Worm (Caenorhabditis elegans) whole organism, early embryonic: ENCODE measurements around the gene Y54G2A.72.

Experiments
- B0310.2 ChIP-seq: sonication (generic microtip); optimal IDR thresholded peaks from 2 replicates; lab custom pipeline; 2016; ENCODE audit warnings: mild to moderate bottlenecking, missing genetic modification characterization, missing compliant biosample characterization
- F13C5.2 ChIP-seq: sonication (generic microtip); optimal IDR thresholded peaks from 2 replicates; lab custom pipeline; 2017; ENCODE audit warnings: mild to moderate bottlenecking, missing genetic modification characterization, inconsistent platforms, missing compliant biosample characterization
- aly-1 ChIP-seq: sonication (generic microtip); optimal IDR thresholded peaks from 2 replicates; lab custom pipeline; 2016; ENCODE audit warnings: missing genetic modification characterization, missing compliant biosample characterization
- ama-1 ChIP-seq: fragments of 150-350 bp; optimal IDR thresholded peaks from 2 replicates; lab custom pipeline; 2014
- ceh-13 ChIP-seq: fragments of 200-800 bp; sonication (Bioruptor generic); optimal IDR thresholded peaks from 2 replicates; lab custom pipeline; 2018; ENCODE audit warnings: mild to moderate bottlenecking, missing genetic modification characterization, missing compliant biosample characterization
- ceh-36 ChIP-seq: sonication (generic microtip); optimal IDR thresholded peaks from 2 replicates; lab custom pipeline; 2016; ENCODE audit warnings: missing genetic modification characterization, inconsistent platforms, missing compliant biosample characterization
- ets-7 ChIP-seq: sonication (generic microtip); optimal IDR thresholded peaks from 2 replicates; lab custom pipeline; 2016; ENCODE audit warnings: missing genotype, missing genetic modification characterization, missing compliant biosample characterization
- flt-1 ChIP-seq: fragments of 200-800 bp; sonication (Bioruptor generic); IDR thresholded peaks from 2 replicates; pipeline ENCODE4 v1.3.6; 2022; ENCODE audit warnings: missing genetic modification characterization, missing compliant biosample characterization
- hmbx-1 ChIP-seq: sonication (generic microtip); optimal IDR thresholded peaks from 2 replicates; lab custom pipeline; 2016; ENCODE audit warnings: mild to moderate bottlenecking, missing genetic modification characterization, missing compliant biosample characterization
- hmg-4 ChIP-seq: fragments of 200-800 bp; sonication (Bioruptor generic); optimal IDR thresholded peaks from 2 replicates; lab custom pipeline; 2018; ENCODE audit warnings: mild to moderate bottlenecking, missing genetic modification characterization, missing compliant biosample characterization
- hnd-1 ChIP-seq: sonication (generic microtip); optimal IDR thresholded peaks from 2 replicates; lab custom pipeline; 2016; ENCODE audit warnings: missing genetic modification characterization, missing compliant biosample characterization
- pes-1 ChIP-seq: fragments of 200-800 bp; sonication (Bioruptor generic); IDR thresholded peaks from 2 replicates; pipeline ENCODE4 v1.3.6; 2022; ENCODE audit warnings: missing genetic modification reagents, missing genetic modification characterization, missing compliant biosample characterization
- scrt-1 ChIP-seq: fragments of 200-800 bp; sonication (Bioruptor generic); IDR thresholded peaks from 2 replicates; pipeline ENCODE4 v1.3.6; 2022; ENCODE audit warnings: missing genetic modification characterization, missing compliant biosample characterization
- sea-1 ChIP-seq: fragments of 200-800 bp; sonication (Bioruptor generic); conservative IDR thresholded peaks from 2 replicates; pipeline ENCODE4 v1.3.6; 2022; ENCODE audit warnings: missing genetic modification characterization, missing compliant biosample characterization
- tbx-11 ChIP-seq: fragments of 200-800 bp; sonication (Bioruptor generic); IDR thresholded peaks from 2 replicates; pipeline ENCODE4 v1.3.6; 2022; ENCODE audit warnings: missing genetic modification characterization, missing compliant biosample characterization
- tbx-37 ChIP-seq: fragments of 200-800 bp; sonication (Bioruptor generic); conservative IDR thresholded peaks from 2 replicates; pipeline ENCODE4 v1.3.6; 2022; ENCODE audit warnings: missing genetic modification reagents, missing genetic modification characterization, missing compliant biosample characterization
- tra-4 ChIP-seq: sonication (generic microtip); optimal IDR thresholded peaks from 2 replicates; lab custom pipeline; 2017; ENCODE audit warnings: missing genetic modification characterization, missing compliant biosample characterization

Gene Y54G2A.72

DNA sequence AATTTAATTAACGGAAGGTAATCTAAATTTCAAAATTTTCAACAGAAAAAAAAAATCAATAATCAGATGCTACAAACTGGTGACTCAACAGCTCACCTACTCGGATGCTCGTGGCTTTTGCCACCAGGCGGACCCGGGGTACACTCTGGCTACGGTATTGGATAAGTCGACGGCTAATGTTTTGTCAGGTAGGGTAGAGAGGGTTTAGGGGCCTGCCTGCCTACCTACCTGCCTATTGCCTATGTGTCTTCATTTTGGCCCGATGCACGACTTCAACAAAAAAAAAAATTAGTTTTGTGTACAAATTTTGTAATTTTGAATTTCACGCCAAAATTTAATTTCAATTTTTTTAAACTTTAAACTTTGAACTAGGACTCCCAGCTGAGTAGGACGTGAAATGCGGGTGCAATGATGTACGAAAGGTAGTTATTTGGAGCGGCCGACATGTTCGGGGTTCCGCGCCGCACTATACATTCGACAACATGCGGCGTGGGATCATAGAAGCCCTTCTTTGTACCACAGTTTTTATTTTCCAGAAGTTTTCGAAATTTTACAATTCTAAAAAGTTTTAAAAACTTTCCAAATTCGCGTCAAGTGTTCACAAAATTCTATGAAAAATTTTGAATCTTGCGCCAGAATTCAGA, 47.6 kb downstream of the Y54G2A.72 start:
- no peak for TF ChIP-seq hnd-1 (tag; lab: Kevin White, UChicago)
- no peak for TF ChIP-seq ets-7 (tag; lab: Kevin White, UChicago)
- TF ChIP-seq ceh-13 (GFP tag; lab: Kevin White, UChicago) = no peak
- no peak for TF ChIP-seq tra-4 (tag; lab: Kevin White, UChicago)
- no peak for TF ChIP-seq B0310.2 (tag; lab: Kevin White, UChicago)
- TF ChIP-seq sea-1 (GFP tag; lab: Robert Waterston, UW) = no peak
- TF ChIP-seq pes-1 (GFP tag; lab: Robert Waterston, UW) = no peak
- TF ChIP-seq hmbx-1 (tag; lab: Kevin White, UChicago) = no peak
- no peak for TF ChIP-seq hmg-4 (GFP tag; lab: Kevin White, UChicago)
- no peak for TF ChIP-seq flt-1 (GFP tag; lab: Robert Waterston, UW)

DNA sequence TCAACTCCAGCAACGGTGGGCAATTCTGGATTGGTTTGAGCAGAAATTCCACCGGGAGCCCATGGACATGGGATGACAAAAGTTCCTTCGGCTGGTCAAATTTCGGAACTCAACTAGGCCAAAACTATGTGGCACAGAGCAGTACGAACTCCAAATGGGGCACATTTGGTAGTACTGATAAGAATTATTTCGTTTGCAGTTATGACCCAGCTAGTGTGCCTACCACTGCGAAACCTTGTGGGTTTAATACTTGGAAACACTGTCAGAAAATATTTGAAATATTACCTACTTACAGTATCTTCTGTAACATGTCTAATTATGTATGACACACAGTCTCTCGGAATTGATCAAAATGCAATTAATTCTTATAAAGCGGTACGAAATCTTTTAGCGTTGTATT, 48.4 kb downstream of the Y54G2A.72 start:
- TF ChIP-seq F13C5.2 (no peak), hmbx-1 (tag; lab: Kevin White, UChicago) (no peak), tra-4 (tag; lab: Kevin White, UChicago) (no peak), hmg-4 (GFP tag; lab: Kevin White, UChicago) (no peak), ets-7 (tag; lab: Kevin White, UChicago) (no peak), ceh-36 (tag; lab: Kevin White, UChicago) (no peak), ama-1 (lab: Kevin White, UChicago) (no peak), aly-1 (no peak), pes-1 (GFP tag; lab: Robert Waterston, UW) (no peak), hnd-1 (tag; lab: Kevin White, UChicago) (no peak), B0310.2 (tag; lab: Kevin White, UChicago) (no peak), flt-1 (GFP tag; lab: Robert Waterston, UW) (no peak), scrt-1 (GFP tag; lab: Robert Waterston, UW) (no peak), ceh-13 (GFP tag; lab: Kevin White, UChicago) (no peak), tbx-11 (GFP tag; lab: Robert Waterston, UW) (no peak), tbx-37 (GFP tag; lab: Robert Waterston, UW) (no peak), sea-1 (GFP tag; lab: Robert Waterston, UW) (no peak)
